Fruit fly (Drosophila melanogaster): ENCODE measurements around the gene CG14187.
A peak's percentile ranks its signal among the peaks of the same experiment; 100 is the strongest.

The CG14187 gene

dm6 chr3L:20112797-20113368 is at the start of gene CG14187 (continued):
- TF ChIP-seq CoRest (tag; optimal IDR thresholded peaks at IDR 0.05) (peak; percentile 17), CG4730 (GFP tag; IDR thresholded peaks at IDR 0.05) (no peak), CG15269 (tag; optimal IDR thresholded peaks at IDR 0.05) (peak; percentile 0), Vsx1 (GFP tag; optimal IDR thresholded peaks at IDR 0.05) (no peak), CG9727 (GFP tag; optimal IDR thresholded peaks at IDR 0.05) (no peak), CG34224 (GFP tag; IDR thresholded peaks at IDR 0.05; ENCODE audit: partially characterized antibody) (0 out of 3 replicates have a peak, but pooled peaks have one; percentile 31), kah (GFP tag; optimal IDR thresholded peaks at IDR 0.05) (no peak), H2.0 (GFP tag; IDR thresholded peaks at IDR 0.05) (peak; percentile 41; the same call in 1 of the 2 replicates), CG4360 (GFP tag; IDR thresholded peaks at IDR 0.05) (no peak), maf-S (GFP tag; optimal IDR thresholded peaks at IDR 0.05) (no peak), Atf6 (GFP tag; IDR thresholded peaks at IDR 0.05) (0 out of 2 replicates have a peak, but pooled peaks have one; percentile 19), eyg (GFP tag; optimal IDR thresholded peaks at IDR 0.05) (no peak), Adf1 (GFP tag; IDR thresholded peaks at IDR 0.05) (no peak), Max (GFP tag; optimal IDR thresholded peaks at IDR 0.05) (no peak), CG12104 (GFP tag; optimal IDR thresholded peaks at IDR 0.05) (no peak), BEAF-32 (GFP tag; optimal IDR thresholded peaks at IDR 0.05) (peak; percentile 65), CG3281 (GFP tag; optimal IDR thresholded peaks at IDR 0.05) (no peak), Doc3 (GFP tag; IDR thresholded peaks at IDR 0.05; ENCODE audit: partially characterized antibody) (no peak), CG3847 (GFP tag; IDR thresholded peaks at IDR 0.05) (peak; percentile 37; the same call in 1 of the 2 replicates), kni (GFP tag; optimal IDR thresholded peaks at IDR 0.05) (no peak), CG1603 (tag; optimal IDR thresholded peaks at IDR 0.05) (no peak), gem (tag; optimal IDR thresholded peaks at IDR 0.05) (peak; percentile 40), CG3065 (GFP tag; optimal IDR thresholded peaks at IDR 0.05) (no peak), CG9932 (GFP tag; IDR thresholded peaks at IDR 0.05) (peak; percentile 63; the same call in 1 of the 2 replicates), CG30403 (GFP tag; optimal IDR thresholded peaks at IDR 0.05) (no peak), CG31441 (GFP tag; IDR thresholded peaks at IDR 0.05) (0 out of 2 replicates have a peak, but pooled peaks have one; percentile 11), CG10462 (GFP tag; optimal IDR thresholded peaks at IDR 0.05) (no peak), inv (GFP tag; IDR thresholded peaks at IDR 0.05; ENCODE audit: partially characterized antibody) (peak; percentile 44; the same call in 1 of the 2 replicates), Side (GFP tag; optimal IDR thresholded peaks at IDR 0.05) (no peak), pzg (GFP tag; optimal IDR thresholded peaks at IDR 0.05) (peak; percentile 20), MTF-1 (GFP tag; optimal IDR thresholded peaks at IDR 0.05; ENCODE audit: borderline replicate concordance) (no peak), Atf3 (GFP tag; optimal IDR thresholded peaks at IDR 0.05) (no peak), CG3407 (GFP tag; optimal IDR thresholded peaks at IDR 0.05) (no peak), CG42726 (GFP tag; IDR thresholded peaks at IDR 0.05; ENCODE audit: partially characterized antibody) (0 out of 2 replicates have a peak, but pooled peaks have one; percentile 26), Six4 (GFP tag; optimal IDR thresholded peaks at IDR 0.05) (no peak), Bgb (GFP tag; IDR thresholded peaks at IDR 0.05; ENCODE audit: partially characterized antibody) (peak; percentile 74), row (GFP tag; IDR thresholded peaks at IDR 0.05) (peak; percentile 68), vvl (GFP tag; IDR thresholded peaks at IDR 0.05) (peak; percentile 94), Sox102F (GFP tag; optimal IDR thresholded peaks at IDR 0.05) (peak; percentile 16), crp (GFP tag; optimal IDR thresholded peaks at IDR 0.05) (no peak), NfI (GFP tag; optimal IDR thresholded peaks at IDR 0.05) (no peak), ci (GFP tag; IDR thresholded peaks at IDR 0.05) (peak; percentile 38; the same call in 1 of the 3 replicates), oc (tag; optimal IDR thresholded peaks at IDR 0.05) (no peak), Fer1 (GFP tag; optimal IDR thresholded peaks at IDR 0.05) (no peak), Gsc (GFP tag; IDR thresholded peaks at IDR 0.05) (no peak), tup (GFP tag; optimal IDR thresholded peaks at IDR 0.05) (no peak), CG10321 (GFP tag; IDR thresholded peaks at IDR 0.05) (no peak), bbx (GFP tag; IDR thresholded peaks at IDR 0.05; ENCODE audit: partially characterized antibody) (peak; percentile 53; the same call in 1 of the 2 replicates), Dip3 (GFP tag; optimal IDR thresholded peaks at IDR 0.05) (no peak)

Data from whole organism, embryonic.